Fruit fly (Drosophila melanogaster): Measurements from ENCODE around the gene CG15725.

- TF ChIP-seq ss (GFP tag; optimal IDR thresholded peaks at IDR 0.05) (peak; percentile 95 to 97), CG3032 (tag; optimal IDR thresholded peaks at IDR 0.05) (peak; percentile 98), net (GFP tag; optimal IDR thresholded peaks at IDR 0.05) (peak; percentile 96), CG16779 (tag; optimal IDR thresholded peaks at IDR 0.05) (peak; percentile 92)
These were observed 48.7 kb downstream of the CG15725 start for dm6 chrX:12754348-12754733.

All from whole organism, prepupa.